Worm (Caenorhabditis elegans) whole organism, late embryonic: ENCODE results near the gene ipmk-1.

Experiments used
- C08G9.2 ChIP-seq: sonication (generic microtip); optimal IDR thresholded peaks from 2 replicates; lab custom pipeline; 2016; ENCODE audit warnings: mild to moderate bottlenecking, missing genetic modification characterization, moderate library complexity, missing compliant biosample characterization
- F13H6.1 ChIP-seq: sonication (generic microtip); optimal IDR thresholded peaks from 2 replicates; lab custom pipeline; 2016; ENCODE audit warnings: missing genetic modification characterization, missing compliant biosample characterization
- T23F11.4 ChIP-seq: fragments of 200-800 bp; sonication (Bioruptor generic); optimal IDR thresholded peaks from 2 replicates; lab custom pipeline; 2018; ENCODE audit warnings: mild to moderate bottlenecking, missing genetic modification characterization, missing compliant biosample characterization
- Y22D7AL.16 ChIP-seq: sonication (generic microtip); optimal IDR thresholded peaks from 2 replicates; lab custom pipeline; 2016; ENCODE audit warnings: missing genetic modification characterization, missing compliant biosample characterization
- ama-1 ChIP-seq: fragments of 150-350 bp; optimal IDR thresholded peaks from 2 replicates; lab custom pipeline; 2014
- ceh-19 ChIP-seq: fragments of 200-800 bp; sonication (Bioruptor generic); optimal IDR thresholded peaks from 2 replicates; lab custom pipeline; 2018; ENCODE audit warnings: mild to moderate bottlenecking, missing genetic modification characterization, missing compliant biosample characterization
- ceh-24 ChIP-seq: sonication (generic microtip); optimal IDR thresholded peaks from 2 replicates; lab custom pipeline; 2016; ENCODE audit warnings: mild to moderate bottlenecking, missing genetic modification characterization, missing compliant biosample characterization
- ceh-31 ChIP-seq: sonication (generic microtip); optimal IDR thresholded peaks from 2 replicates; lab custom pipeline; 2016; ENCODE audit warnings: missing genetic modification characterization, missing compliant biosample characterization
- ceh-34 ChIP-seq: sonication (generic microtip); optimal IDR thresholded peaks from 2 replicates; lab custom pipeline; 2016; ENCODE audit warnings: mild to moderate bottlenecking, missing genetic modification characterization, missing compliant biosample characterization
- ceh-48 ChIP-seq: sonication (generic microtip); optimal IDR thresholded peaks from 2 replicates; lab custom pipeline; 2016; ENCODE audit warnings: missing genetic modification characterization, inconsistent platforms, missing compliant biosample characterization
- ceh-6 ChIP-seq: fragments of 200-800 bp; sonication (Bioruptor generic); optimal IDR thresholded peaks from 2 replicates; lab custom pipeline; 2018; ENCODE audit warnings: mild to moderate bottlenecking, missing genetic modification characterization, missing compliant biosample characterization
- che-1 ChIP-seq: sonication (generic microtip); optimal IDR thresholded peaks from 2 replicates; lab custom pipeline; 2016; ENCODE audit warnings: mild to moderate bottlenecking, missing genetic modification characterization, missing compliant biosample characterization
- dmd-4 ChIP-seq: sonication (generic microtip); optimal IDR thresholded peaks from 2 replicates; lab custom pipeline; 2016; ENCODE audit warnings: borderline replicate concordance, missing genetic modification characterization, missing compliant biosample characterization
- dve-1 ChIP-seq: sonication (generic microtip); optimal IDR thresholded peaks from 2 replicates; lab custom pipeline; 2017; ENCODE audit warnings: antibody characterized with exemption, mild to moderate bottlenecking, missing genetic modification characterization, missing compliant biosample characterization
- elt-2 ChIP-seq: sonication (generic microtip); optimal IDR thresholded peaks from 2 replicates; lab custom pipeline; 2016; ENCODE audit warnings: missing genetic modification reagents, missing genetic modification characterization, missing compliant biosample characterization
- elt-4 ChIP-seq: sonication (generic microtip); optimal IDR thresholded peaks from 2 replicates; lab custom pipeline; 2016; ENCODE audit warnings: missing genetic modification characterization, missing compliant biosample characterization
- eyg-1 ChIP-seq: sonication (generic microtip); optimal IDR thresholded peaks from 2 replicates; lab custom pipeline; 2016; ENCODE audit warnings: missing genotype, missing genetic modification characterization, missing compliant biosample characterization
- fkh-10 ChIP-seq: fragments of 150-350 bp; optimal IDR thresholded peaks from 2 replicates; lab custom pipeline; 2014; ENCODE audit warnings: missing biosample characterization, missing genetic modification reagents, missing genetic modification characterization
- fkh-6 ChIP-seq: sonication (generic microtip); optimal IDR thresholded peaks from 2 replicates; lab custom pipeline; 2016; ENCODE audit warnings: missing genetic modification characterization, missing compliant biosample characterization
- gmeb-2 ChIP-seq: sonication (generic microtip); optimal IDR thresholded peaks from 2 replicates; lab custom pipeline; 2016; ENCODE audit warnings: missing genetic modification characterization, inconsistent platforms, missing compliant biosample characterization
- hlh-13 ChIP-seq: fragments of 200-800 bp; sonication (Bioruptor generic); optimal IDR thresholded peaks from 2 replicates; lab custom pipeline; 2018; ENCODE audit warnings: mild to moderate bottlenecking, missing genetic modification characterization, missing compliant biosample characterization
- hlh-30 ChIP-seq: sonication (generic microtip); optimal IDR thresholded peaks from 2 replicates; lab custom pipeline; 2017; ENCODE audit warnings: antibody characterized with exemption, missing genetic modification characterization, missing compliant biosample characterization; ENCODE audit not compliant: insufficient read depth
- hlh-6 ChIP-seq: sonication (generic microtip); optimal IDR thresholded peaks from 2 replicates; lab custom pipeline; 2016; ENCODE audit warnings: missing genotype, missing genetic modification characterization, missing compliant biosample characterization
- lin-11 ChIP-seq: fragments of 200-800 bp; sonication (Bioruptor generic); optimal IDR thresholded peaks from 2 replicates; lab custom pipeline; 2018; ENCODE audit warnings: mild to moderate bottlenecking, missing genetic modification characterization, missing compliant biosample characterization
- madf-2 ChIP-seq: sonication (generic microtip); optimal IDR thresholded peaks from 2 replicates; lab custom pipeline; 2017; ENCODE audit warnings: missing genetic modification characterization, missing compliant biosample characterization
- nfya-1 ChIP-seq: sonication (generic microtip); optimal IDR thresholded peaks from 2 replicates; lab custom pipeline; 2017; ENCODE audit warnings: missing genetic modification characterization, mild to moderate bottlenecking, missing compliant biosample characterization, antibody characterized with exemption, moderate library complexity
- nhr-11 ChIP-seq: fragments of 150-350 bp; optimal IDR thresholded peaks from 2 replicates; lab custom pipeline; 2014; ENCODE audit warnings: missing biosample characterization, missing genetic modification characterization
- pag-3 ChIP-seq: sonication (generic microtip); optimal IDR thresholded peaks from 2 replicates; lab custom pipeline; 2016; ENCODE audit warnings: missing compliant biosample characterization, missing genetic modification characterization, borderline replicate concordance
- pax-1 ChIP-seq: fragments of 150-350 bp; optimal IDR thresholded peaks from 2 replicates; lab custom pipeline; 2014; ENCODE audit warnings: missing biosample characterization, missing genetic modification characterization
- pha-4 ChIP-seq: fragments of 150-350 bp; optimal IDR thresholded peaks from 2 replicates; lab custom pipeline; 2018; ENCODE audit warnings: missing biosample characterization, missing genetic modification reagents, missing genetic modification characterization
- pqm-1 ChIP-seq: sonication (generic microtip); optimal IDR thresholded peaks from 2 replicates; lab custom pipeline; 2016; ENCODE audit warnings: missing genetic modification characterization, missing compliant biosample characterization
- pros-1 ChIP-seq: fragments of 150-350 bp; optimal IDR thresholded peaks from 2 replicates; lab custom pipeline; 2014; ENCODE audit warnings: missing biosample characterization, missing genetic modification reagents, missing genetic modification characterization
- ref-2 ChIP-seq: sonication (generic microtip); optimal IDR thresholded peaks from 2 replicates; lab custom pipeline; 2016; ENCODE audit warnings: missing genetic modification characterization, missing compliant biosample characterization
- rnt-1 ChIP-seq: sonication (generic microtip); optimal IDR thresholded peaks from 2 replicates; lab custom pipeline; 2016; ENCODE audit warnings: missing genetic modification characterization, missing compliant biosample characterization
- sdc-2 ChIP-seq: sonication (generic microtip); optimal IDR thresholded peaks from 2 replicates; lab custom pipeline; 2016; ENCODE audit warnings: missing genotype, missing genetic modification characterization, missing compliant biosample characterization
- sox-4 ChIP-seq: sonication (generic microtip); optimal IDR thresholded peaks from 2 replicates; lab custom pipeline; 2017; ENCODE audit warnings: mild to moderate bottlenecking, missing genetic modification characterization, inconsistent platforms, missing compliant biosample characterization
- syd-9 ChIP-seq: sonication (generic microtip); optimal IDR thresholded peaks from 2 replicates; lab custom pipeline; 2016; ENCODE audit warnings: mild to moderate bottlenecking, missing genetic modification characterization, moderate library complexity, missing compliant biosample characterization
- tbx-2 ChIP-seq: sonication (generic microtip); optimal IDR thresholded peaks from 2 replicates; lab custom pipeline; 2016; ENCODE audit warnings: missing genetic modification characterization, missing compliant biosample characterization
- tbx-7 ChIP-seq: sonication (generic microtip); optimal IDR thresholded peaks from 2 replicates; lab custom pipeline; 2016; ENCODE audit warnings: missing genotype, missing genetic modification characterization, missing compliant biosample characterization
- unc-42 ChIP-seq: sonication (generic microtip); optimal IDR thresholded peaks from 2 replicates; lab custom pipeline; 2016; ENCODE audit warnings: missing genotype, missing genetic modification characterization, missing compliant biosample characterization
- unc-86 ChIP-seq: sonication (generic microtip); optimal IDR thresholded peaks from 2 replicates; lab custom pipeline; 2016; ENCODE audit warnings: missing genetic modification characterization, missing compliant biosample characterization
- zip-5 ChIP-seq: sonication (generic microtip); optimal IDR thresholded peaks from 2 replicates; lab custom pipeline; 2016; ENCODE audit warnings: missing genetic modification characterization, missing compliant biosample characterization

The ipmk-1 gene

ce11 chrIV:12583181-12583580 lies 35.3 kb downstream of the ipmk-1 start:
- TF ChIP-seq ref-2 (tag; lab: Kevin White, UChicago) (no peak), ceh-31 (tag; lab: Kevin White, UChicago) (peak; percentile 21), unc-42 (tag; lab: Kevin White, UChicago) (peak; percentile 60), gmeb-2 (tag; lab: Kevin White, UChicago) (no peak)

ce11 chrIV:12584146-12584545 lies 36.2 kb downstream of the ipmk-1 start:
- TF ChIP-seq ceh-48 (tag; lab: Kevin White, UChicago) (peak; percentile 49), fkh-6 (tag; lab: Kevin White, UChicago) (peak; percentile 4), ceh-31 (tag; lab: Kevin White, UChicago) (peak; percentile 74), nfya-1 (tag; lab: Kevin White, UChicago) (peak; percentile 42), eyg-1 (tag; lab: Kevin White, UChicago) (no peak), ceh-19 (GFP tag; lab: Kevin White, UChicago) (peak; percentile 48), sdc-2 (tag; lab: Kevin White, UChicago) (peak; percentile 27), tbx-2 (tag; lab: Kevin White, UChicago) (peak; percentile 38), pag-3 (no peak), unc-42 (tag; lab: Kevin White, UChicago) (peak; percentile 68)

DNA sequence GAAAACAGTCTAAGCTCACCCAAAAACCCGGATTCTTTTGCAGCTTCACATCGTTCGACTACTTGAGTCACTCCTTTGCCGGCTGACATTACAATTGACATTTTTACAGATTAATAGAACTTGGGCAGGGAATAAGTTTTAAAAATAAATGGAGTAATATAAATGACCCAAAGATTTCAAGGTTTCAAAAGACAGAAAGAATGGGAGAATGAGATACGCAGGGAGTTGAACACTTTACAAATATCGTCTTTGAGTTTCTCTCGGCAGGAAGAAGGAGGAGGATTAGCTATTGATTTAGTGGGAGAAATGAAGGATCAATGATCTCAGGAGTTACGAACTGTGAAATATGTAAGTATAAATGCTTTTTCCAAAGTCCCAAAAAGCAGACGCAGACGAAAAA lies 38.0 kb downstream of the ipmk-1 start, which contains the start of gene K08E7.8:
TSS of gene K08E7.8 (minus strand) at position 101 of the 400 bp plus-strand sequence.
- TF ChIP-seq rnt-1 (tag; lab: Kevin White, UChicago) (no peak), nfya-1 (tag; lab: Kevin White, UChicago) (no peak), pag-3 (no peak), sox-4 (tag; lab: Kevin White, UChicago) (no peak), dve-1 (tag; lab: Kevin White, UChicago) (no peak), pros-1 (tag; lab: Kevin White, UChicago) (no peak), hlh-13 (GFP tag; lab: Kevin White, UChicago) (no peak), ceh-34 (no peak), sdc-2 (tag; lab: Kevin White, UChicago) (no peak), madf-2 (tag; lab: Kevin White, UChicago) (no peak)

ce11 chrIV:12590373-12590772 lies 42.4 kb downstream of the ipmk-1 start, which contains the start of gene cul-6:
Gene cul-6 (minus strand): TSS chrIV:12590451.
- TF ChIP-seq che-1 (tag; lab: Kevin White, UChicago): no peak
- no peak for TF ChIP-seq elt-2
- TF ChIP-seq hlh-30 (tag; lab: Kevin White, UChicago): no peak
- TF ChIP-seq T23F11.4: no peak
- TF ChIP-seq unc-42 (tag; lab: Kevin White, UChicago): no peak
- TF ChIP-seq Y22D7AL.16 (tag; lab: Kevin White, UChicago): no peak

DNA sequence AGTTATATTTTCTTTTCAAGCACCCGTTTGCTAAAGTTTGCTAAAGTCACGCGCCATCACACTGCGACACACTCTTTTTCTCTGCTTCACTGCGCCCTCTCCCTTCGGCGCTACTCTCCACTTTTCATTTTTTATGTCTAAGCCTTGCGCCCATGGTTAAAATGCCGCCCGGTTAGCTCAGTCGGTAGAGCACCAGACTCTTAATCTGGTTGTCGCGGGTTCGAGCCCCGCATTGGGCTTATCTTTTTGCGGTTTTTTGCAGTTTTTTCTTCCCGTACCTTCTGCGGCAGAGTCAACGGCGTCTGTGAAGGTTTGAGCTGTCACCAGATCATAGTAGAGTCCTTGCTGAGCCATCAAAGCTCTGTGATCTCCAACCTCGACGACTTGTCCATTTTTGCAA lies 46.6 kb downstream of the ipmk-1 start:
- TF ChIP-seq hlh-6 (tag; lab: Kevin White, UChicago): peak; percentile 64
- peak; percentile 38 for TF ChIP-seq madf-2 (tag; lab: Kevin White, UChicago)
- peak; percentile 66 for TF ChIP-seq Y22D7AL.16 (tag; lab: Kevin White, UChicago)
- no peak for TF ChIP-seq eyg-1 (tag; lab: Kevin White, UChicago)
- TF ChIP-seq pax-1 (tag; lab: Kevin White, UChicago): no peak
- peak; percentile 59 for TF ChIP-seq lin-11 (tag; lab: Kevin White, UChicago)
- peak; percentile 49 for TF ChIP-seq ceh-24 (tag; lab: Kevin White, UChicago)
- peak; percentile 17 for TF ChIP-seq tbx-7
- peak; percentile 57 for TF ChIP-seq sdc-2 (tag; lab: Kevin White, UChicago)
- TF ChIP-seq T23F11.4: peak; percentile 74
- TF ChIP-seq unc-86 (tag; lab: Kevin White, UChicago): peak; percentile 0
- peak; percentile 31 for TF ChIP-seq dmd-4 (tag; lab: Kevin White, UChicago)
- no peak for TF ChIP-seq elt-2
- peak; percentile 92 for TF ChIP-seq rnt-1 (tag; lab: Kevin White, UChicago)
- TF ChIP-seq ceh-31 (tag; lab: Kevin White, UChicago): peak; percentile 65
- no peak for TF ChIP-seq pros-1 (tag; lab: Kevin White, UChicago)
- TF ChIP-seq pha-4 (tag; lab: Kevin White, UChicago): no peak
- TF ChIP-seq nhr-11 (tag; lab: Kevin White, UChicago): no peak
- TF ChIP-seq elt-4 (tag; lab: Kevin White, UChicago): no peak
- TF ChIP-seq C08G9.2 (tag; lab: Kevin White, UChicago): peak; percentile 70
- TF ChIP-seq F13H6.1: peak; percentile 83
- peak; percentile 57 for TF ChIP-seq nfya-1 (tag; lab: Kevin White, UChicago)
- TF ChIP-seq ama-1: no peak
- TF ChIP-seq syd-9: peak; percentile 68
- peak; percentile 90 for TF ChIP-seq pqm-1 (tag; lab: Kevin White, UChicago)
- peak; percentile 69 for TF ChIP-seq ceh-6 (GFP tag; lab: Kevin White, UChicago)
- TF ChIP-seq pag-3: peak; percentile 49
- no peak for TF ChIP-seq fkh-10 (GFP tag; lab: Kevin White, UChicago)
- TF ChIP-seq zip-5: peak; percentile 79
